Worm (Caenorhabditis elegans): ENCODE measurements around the gene xbx-9.

Gene xbx-9

DNA sequence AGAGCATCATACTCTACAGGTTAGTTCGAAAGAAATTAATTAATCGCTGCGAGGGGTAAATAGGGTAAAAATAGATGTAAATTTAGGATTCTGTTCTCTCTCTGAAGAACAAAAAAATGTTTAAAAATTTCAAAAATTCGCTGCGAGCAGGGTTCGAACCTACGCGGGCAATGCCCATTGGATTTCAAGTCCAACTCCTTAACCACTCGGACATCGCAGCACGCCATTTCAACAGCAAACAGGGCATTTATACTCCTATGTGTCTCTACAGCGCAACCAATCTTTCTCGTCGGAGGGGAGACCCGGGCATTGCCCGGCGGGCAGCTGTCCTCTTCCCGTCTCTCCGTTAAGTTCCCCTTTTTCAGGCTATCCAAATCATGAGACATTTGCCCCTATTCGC, 46.2 kb downstream of the xbx-9 start (continued):
- TF ChIP-seq B0261.1 (tag; optimal IDR thresholded peaks at IDR 0.05) (peak; percentile 85), F10E7.11 (tag; optimal IDR thresholded peaks at IDR 0.05) (no peak), lag-1 (GFP tag; IDR thresholded peaks at IDR 0.05) (no peak), ztf-6 (GFP tag; IDR thresholded peaks at IDR 0.05) (0 out of 2 replicates have a peak, but pooled peaks have one; percentile 53), K11D2.4 (GFP tag; IDR thresholded peaks at IDR 0.05) (no peak), B0336.3 (GFP tag; IDR thresholded peaks at IDR 0.05) (no peak), mxl-1 (tag; optimal IDR thresholded peaks at IDR 0.05) (peak; percentile 72), ama-1 (optimal IDR thresholded peaks at IDR 0.05) (no peak), ama-1 (GFP tag; optimal IDR thresholded peaks at IDR 0.05) (peak in 1 of 2 experiments; percentile 76), snpc-1.1 (tag; optimal IDR thresholded peaks at IDR 0.05; ENCODE audit: insufficient read depth) (peak; percentile 2), let-526 (GFP tag; IDR thresholded peaks at IDR 0.05) (peak; percentile 60; the same call in 1 of the 2 replicates), nhr-27 (tag; optimal IDR thresholded peaks at IDR 0.05) (peak; percentile 17), ZK185.1 (tag; optimal IDR thresholded peaks at IDR 0.05; ENCODE audit: poor library complexity, severe bottlenecking) (peak; percentile 69), B0035.1 (tag; optimal IDR thresholded peaks at IDR 0.05) (no peak), F57A8.1 (GFP tag; optimal IDR thresholded peaks at IDR 0.05) (peak; percentile 68), atf-7 (tag; optimal IDR thresholded peaks at IDR 0.05) (peak; percentile 4), cebp-1 (GFP tag; IDR thresholded peaks at IDR 0.05) (0 out of 2 replicates have a peak, but pooled peaks have one; percentile 60), cebp-1 (tag; optimal IDR thresholded peaks at IDR 0.05) (no peak), tlf-1 (GFP tag; optimal IDR thresholded peaks at IDR 0.05) (no peak), madf-3 (GFP tag; IDR thresholded peaks at IDR 0.05) (no peak), rec-8 (tag; optimal IDR thresholded peaks at IDR 0.05) (peak; percentile 75 to 84), die-1 (tag; optimal IDR thresholded peaks at IDR 0.05) (peak; percentile 89), ceh-100 (GFP tag; IDR thresholded peaks at IDR 0.05) (no peak), hrde-1 (tag; optimal IDR thresholded peaks at IDR 0.05; ENCODE audit: borderline replicate concordance) (no peak), T26A5.8 (tag; optimal IDR thresholded peaks at IDR 0.05) (peak; percentile 59), lin-26 (GFP tag; IDR thresholded peaks at IDR 0.05) (peak; percentile 97), ztf-3 (GFP tag; optimal IDR thresholded peaks at IDR 0.05) (no peak), pbrm-1 (GFP tag; IDR thresholded peaks at IDR 0.05) (peak; percentile 81), F39B2.1 (GFP tag; IDR thresholded peaks at IDR 0.05) (no peak), repo-1 (tag; optimal IDR thresholded peaks at IDR 0.05) (peak; percentile 15), attf-3 (GFP tag; conservative IDR thresholded peaks at IDR 0.05) (peak; percentile 65)

DNA sequence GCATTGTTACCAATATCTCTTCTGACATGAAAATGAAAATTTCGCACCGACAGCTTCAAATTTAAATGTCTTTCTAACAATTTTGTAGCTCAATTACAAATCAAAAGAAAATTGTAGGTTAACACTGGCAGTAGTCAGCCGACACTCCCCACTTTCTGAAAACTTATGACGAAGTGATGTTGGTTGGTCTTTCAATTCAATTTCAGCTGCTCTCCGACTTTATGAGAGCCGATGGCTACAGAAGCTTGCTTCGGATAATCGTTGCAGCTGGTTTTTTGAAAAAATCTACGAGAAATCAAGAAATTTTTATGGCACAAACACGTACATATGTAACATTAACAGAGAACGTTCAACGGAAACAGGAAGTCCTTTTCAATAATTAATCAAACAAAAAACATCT, 50.9 kb downstream of the xbx-9 start, which contains the start of gene sre-20:
Gene sre-20, minus strand, starts transcription at position 101 of the 400 bp plus-strand sequence.
- TF ChIP-seq egrh-3 (GFP tag; IDR thresholded peaks at IDR 0.05) (no peak), ccch-3 (GFP tag; optimal IDR thresholded peaks at IDR 0.05) (no peak), bed-2 (GFP tag; IDR thresholded peaks at IDR 0.05) (no peak), F55B11.4 (tag; optimal IDR thresholded peaks at IDR 0.05; ENCODE audit: borderline replicate concordance, insufficient read depth) (no peak), nhr-179 (tag; optimal IDR thresholded peaks at IDR 0.05) (no peak), madf-10 (tag; optimal IDR thresholded peaks at IDR 0.05) (no peak), attf-5 (GFP tag; optimal IDR thresholded peaks at IDR 0.05) (no peak), Y79H2A.3 (GFP tag; conservative IDR thresholded peaks at IDR 0.05) (no peak), ceh-91 (GFP tag; IDR thresholded peaks at IDR 0.05) (no peak), K11D2.4 (GFP tag; IDR thresholded peaks at IDR 0.05) (no peak), tlf-1 (GFP tag; optimal IDR thresholded peaks at IDR 0.05) (no peak), ets-4 (GFP tag; optimal IDR thresholded peaks at IDR 0.05) (no peak), lsy-27 (tag; optimal IDR thresholded peaks at IDR 0.05; ENCODE audit: borderline replicate concordance, insufficient read depth) (no peak), ztf-28 (GFP tag; IDR thresholded peaks at IDR 0.05) (no peak), sea-2 (GFP tag; IDR thresholded peaks at IDR 0.05) (no peak)

All from whole organism, young adult.